Fruit fly (Drosophila melanogaster) whole organism, embryonic: ENCODE results near the gene CG32568.

Source experiments
- Asciz ChIP-seq: fragments of 200-800 bp; sonication (Bioruptor generic); optimal IDR thresholded peaks from 2 replicates; lab custom pipeline; 2017; ENCODE audit warnings: missing biosample characterization, mild to moderate bottlenecking, missing genetic modification characterization, missing genetic modification reagents
- CG10267 ChIP-seq: fragments of 200-800 bp; sonication (Bioruptor generic); optimal IDR thresholded peaks from 2 replicates; lab custom pipeline; 2018; ENCODE audit warnings: missing biosample characterization, mild to moderate bottlenecking, missing genetic modification characterization, moderate library complexity
- CG13775 ChIP-seq: fragments of 200-800 bp; sonication (Bioruptor generic); optimal IDR thresholded peaks from 3 replicates; lab custom pipeline; 2017; ENCODE audit warnings: missing biosample characterization, mild to moderate bottlenecking, missing genetic modification characterization
- CG14667 ChIP-seq: fragments of 200-800 bp; sonication (Bioruptor generic); IDR thresholded peaks from 2 replicates; pipeline ENCODE4 v1.3.6; 2022; ENCODE audit warnings: missing biosample characterization, missing genetic modification characterization
- CG17568 ChIP-seq: fragments of 200-800 bp; sonication (Bioruptor generic); optimal IDR thresholded peaks from 2 replicates; lab custom pipeline; 2018; ENCODE audit warnings: missing biosample characterization, mild to moderate bottlenecking, missing genetic modification characterization, moderate library complexity
- CG17829 ChIP-seq: fragments of 200-800 bp; optimal IDR thresholded peaks from 2 replicates; lab custom pipeline; 2019; ENCODE audit warnings: missing biosample characterization, mild to moderate bottlenecking, missing genetic modification characterization, moderate library complexity
- CG18619 ChIP-seq: fragments of 200-800 bp; sonication (Bioruptor generic); optimal IDR thresholded peaks from 3 replicates; lab custom pipeline; 2017; ENCODE audit warnings: missing biosample characterization, mild to moderate bottlenecking, missing genetic modification characterization
- CG2120 ChIP-seq: fragments of 200-800 bp; sonication (Bioruptor generic); optimal IDR thresholded peaks from 3 replicates; lab custom pipeline; 2016; ENCODE audit warnings: missing biosample characterization, missing genetic modification characterization
- CG30020 ChIP-seq: fragments of 200-800 bp; optimal IDR thresholded peaks from 2 replicates; lab custom pipeline; 2019; ENCODE audit warnings: missing biosample characterization, mild to moderate bottlenecking, missing genetic modification characterization, moderate library complexity
- CG3847 ChIP-seq: fragments of 200-800 bp; sonication (Bioruptor generic); IDR thresholded peaks from 2 replicates; pipeline ENCODE4 v1.3.6; 2022; ENCODE audit warnings: missing biosample characterization, missing genetic modification characterization
- CG3995 ChIP-seq: fragments of 200-800 bp; sonication (Bioruptor generic); optimal IDR thresholded peaks from 3 replicates; lab custom pipeline; 2016; ENCODE audit warnings: missing biosample characterization, missing genetic modification characterization
- CG6683 ChIP-seq: fragments of 200-800 bp; sonication (Bioruptor generic); optimal IDR thresholded peaks from 2 replicates; lab custom pipeline; 2017; ENCODE audit warnings: missing biosample characterization, mild to moderate bottlenecking, missing genetic modification characterization, missing genetic modification reagents
- CG6813 ChIP-seq: fragments of 200-800 bp; sonication (Bioruptor generic); optimal IDR thresholded peaks from 2 replicates; lab custom pipeline; 2017; ENCODE audit warnings: missing biosample characterization, missing genetic modification characterization, mild to moderate bottlenecking, moderate library complexity, missing genetic modification reagents
- CG7928 ChIP-seq: fragments of 200-800 bp; sonication (Bioruptor generic); optimal IDR thresholded peaks from 2 replicates; lab custom pipeline; 2017; ENCODE audit warnings: missing biosample characterization, mild to moderate bottlenecking, missing genetic modification characterization
- CG8290 ChIP-seq, 3 experiments: fragments of 200-800 bp; sonication (Bioruptor generic); optimal IDR thresholded peaks; 2 replicates each; lab custom pipeline; 2016 to 2019; ENCODE audit warnings: missing biosample characterization in 3 of 3, missing genetic modification characterization in 3 of 3, mild to moderate bottlenecking in 2 of 3, moderate library complexity in 1 of 3
- CG8924 ChIP-seq: fragments of 200-800 bp; optimal IDR thresholded peaks from 3 replicates; lab custom pipeline; 2019; ENCODE audit warnings: missing biosample characterization, mild to moderate bottlenecking, missing genetic modification characterization, moderate library complexity
- CG9609 ChIP-seq: fragments of 200-800 bp; sonication (Bioruptor generic); optimal IDR thresholded peaks from 3 replicates; lab custom pipeline; 2016; ENCODE audit warnings: missing biosample characterization, missing genetic modification characterization
- CG9817 ChIP-seq: fragments of 200-800 bp; sonication (Bioruptor generic); optimal IDR thresholded peaks from 2 replicates; lab custom pipeline; 2018; ENCODE audit warnings: missing biosample characterization, mild to moderate bottlenecking, missing genetic modification characterization, moderate library complexity
- CG9932 ChIP-seq: fragments of 200-800 bp; sonication (Bioruptor generic); IDR thresholded peaks from 2 replicates; pipeline ENCODE4 v1.3.6; 2022; ENCODE audit warnings: missing biosample characterization, missing genetic modification characterization
- Doc2 ChIP-seq: fragments of 200-800 bp; sonication (Bioruptor generic); IDR thresholded peaks from 2 replicates; pipeline ENCODE4 v1.3.6; 2022; ENCODE audit warnings: missing biosample characterization, missing genetic modification characterization
- Elba2 ChIP-seq: fragments of 200-800 bp; sonication (Bioruptor generic); optimal IDR thresholded peaks from 3 replicates; lab custom pipeline; 2016; ENCODE audit warnings: missing biosample characterization, missing genetic modification characterization
- Fer3 ChIP-seq: fragments of 200-800 bp; sonication (Bioruptor generic); optimal IDR thresholded peaks from 2 replicates; lab custom pipeline; 2018; ENCODE audit warnings: missing biosample characterization, mild to moderate bottlenecking, missing genetic modification characterization, moderate library complexity
- Lhr ChIP-seq: fragments of 200-800 bp; sonication (Bioruptor generic); optimal IDR thresholded peaks from 3 replicates; lab custom pipeline; 2017; ENCODE audit warnings: mild to moderate bottlenecking, missing biosample characterization, missing genetic modification reagents, missing genetic modification characterization
- Med ChIP-seq: fragments of 200-800 bp; sonication (Bioruptor generic); peaks from one replicate; lab custom pipeline; 2016; ENCODE audit warnings: missing biosample characterization, missing genetic modification characterization, mild to moderate bottlenecking, inconsistent platforms, moderate library complexity
- Meics ChIP-seq: fragments of 200-800 bp; sonication (Bioruptor generic); optimal IDR thresholded peaks from 2 replicates; lab custom pipeline; 2017; ENCODE audit warnings: missing biosample characterization, mild to moderate bottlenecking, missing genetic modification characterization
- Pdp1 ChIP-seq, 2 experiments: fragments of 200-800 bp; sonication (Bioruptor generic); optimal IDR thresholded peaks; 3 replicates each; lab custom pipeline; 2016; ENCODE audit warnings: missing biosample characterization in 2 of 2, missing genetic modification characterization in 2 of 2, mild to moderate bottlenecking in 1 of 2, moderate library complexity in 1 of 2
- Rfx ChIP-seq: fragments of 200-800 bp; sonication (Bioruptor generic); IDR thresholded peaks from 2 replicates; pipeline ENCODE4 v1.3.6; 2022; ENCODE audit warnings: missing biosample characterization, missing genetic modification characterization
- Sry-δ ChIP-seq: fragments of 200-800 bp; sonication (Bioruptor generic); optimal IDR thresholded peaks from 2 replicates; lab custom pipeline; 2016; ENCODE audit warnings: missing biosample characterization, missing genetic modification characterization
- TFAM ChIP-seq: fragments of 200-800 bp; sonication (Bioruptor generic); optimal IDR thresholded peaks from 2 replicates; lab custom pipeline; 2017; ENCODE audit warnings: missing biosample characterization, missing genetic modification characterization, inconsistent platforms
- ac ChIP-seq: fragments of 200-800 bp; sonication (Bioruptor generic); optimal IDR thresholded peaks from 3 replicates; lab custom pipeline; 2017; ENCODE audit warnings: missing biosample characterization, mild to moderate bottlenecking, missing genetic modification characterization
- corto ChIP-seq: fragments of 200-800 bp; sonication (Bioruptor generic); optimal IDR thresholded peaks from 2 replicates; lab custom pipeline; 2016; ENCODE audit warnings: missing biosample characterization, mild to moderate bottlenecking, missing genetic modification characterization, moderate library complexity
- disco-r ChIP-seq: fragments of 200-800 bp; sonication (Bioruptor generic); optimal IDR thresholded peaks from 2 replicates; lab custom pipeline; 2016; ENCODE audit warnings: missing biosample characterization, missing genetic modification characterization
- dm ChIP-seq: fragments of 200-800 bp; sonication (Bioruptor generic); optimal IDR thresholded peaks from 3 replicates; lab custom pipeline; 2016; ENCODE audit warnings: missing biosample characterization, missing genetic modification characterization
- emc ChIP-seq: fragments of 200-800 bp; sonication (Bioruptor generic); optimal IDR thresholded peaks from 2 replicates; lab custom pipeline; 2016; ENCODE audit warnings: missing biosample characterization, missing genetic modification characterization
- exex ChIP-seq: fragments of 200-800 bp; sonication (Bioruptor generic); optimal IDR thresholded peaks from 4 replicates; lab custom pipeline; 2018; ENCODE audit warnings: missing biosample characterization, mild to moderate bottlenecking, missing genetic modification characterization, moderate library complexity
- gce ChIP-seq: fragments of 200-800 bp; sonication (Bioruptor generic); IDR thresholded peaks from 3 replicates; pipeline ENCODE4 v1.3.6; 2022; ENCODE audit warnings: missing biosample characterization, missing genetic modification characterization
- gem ChIP-seq: fragments of 200-800 bp; sonication (Bioruptor generic); optimal IDR thresholded peaks from 2 replicates; lab custom pipeline; 2019; ENCODE audit warnings: missing biosample characterization, mild to moderate bottlenecking, missing genetic modification characterization, moderate library complexity
- gfzf ChIP-seq: fragments of 200-800 bp; sonication (Bioruptor generic); optimal IDR thresholded peaks from 2 replicates; lab custom pipeline; 2016; ENCODE audit warnings: missing biosample characterization, mild to moderate bottlenecking, missing genetic modification characterization, moderate library complexity
- gsb-n ChIP-seq: fragments of 200-800 bp; sonication (Bioruptor generic); optimal IDR thresholded peaks from 3 replicates; lab custom pipeline; 2018; ENCODE audit warnings: missing biosample characterization, mild to moderate bottlenecking, missing genetic modification characterization
- jumu ChIP-seq: fragments of 200-800 bp; sonication (Bioruptor generic); optimal IDR thresholded peaks from 3 replicates; lab custom pipeline; 2016; ENCODE audit warnings: missing biosample characterization, missing genetic modification characterization
- lab ChIP-seq: fragments of 200-800 bp; sonication (Bioruptor generic); optimal IDR thresholded peaks from 3 replicates; lab custom pipeline; 2017; ENCODE audit warnings: missing biosample characterization, missing genetic modification characterization, mild to moderate bottlenecking, moderate library complexity, missing genetic modification reagents
- lbe ChIP-seq: fragments of 200-800 bp; sonication (Bioruptor generic); optimal IDR thresholded peaks from 2 replicates; lab custom pipeline; 2016; ENCODE audit warnings: missing biosample characterization, mild to moderate bottlenecking, missing genetic modification characterization
- odd ChIP-seq: fragments of 200-800 bp; sonication (Bioruptor generic); optimal IDR thresholded peaks from 2 replicates; lab custom pipeline; 2017; ENCODE audit warnings: missing biosample characterization, mild to moderate bottlenecking, missing genetic modification characterization
- pan ChIP-seq, 4 experiments: fragments of >200 bp in 3 of 4; fragments of 200-800 bp in 1 of 4; sonication (Bioruptor generic) in 1 of 4; optimal IDR thresholded peaks in 3 of 4; IDR thresholded peaks in 1 of 4; 2 replicates each; pipeline versions ENCODE4 v1.3.6 to Lab custom; 2017 to 2022; ENCODE audit warnings: missing biosample characterization in 2 of 4, missing genetic modification characterization in 2 of 4, mixed read lengths in 1 of 4
- sens ChIP-seq: fragments of 200-800 bp; sonication (Bioruptor generic); peaks from one replicate; lab custom pipeline; 2016; ENCODE audit warnings: missing biosample characterization, missing genetic modification characterization
- sens-2 ChIP-seq: fragments of 200-800 bp; sonication (Bioruptor generic); IDR thresholded peaks from 2 replicates; pipeline ENCODE4 v1.3.6; 2022; ENCODE audit warnings: missing biosample characterization, missing genetic modification characterization
- stwl ChIP-seq: fragments of 200-800 bp; sonication (Bioruptor generic); optimal IDR thresholded peaks from 3 replicates; lab custom pipeline; 2018; ENCODE audit warnings: missing biosample characterization, mild to moderate bottlenecking, missing genetic modification characterization, moderate library complexity
- ttk ChIP-seq: fragments of 200-800 bp; sonication (Bioruptor generic); IDR thresholded peaks from 2 replicates; pipeline ENCODE4 v2.1.2; 2022; ENCODE audit warnings: missing biosample characterization, missing genetic modification characterization
- vvl ChIP-seq: fragments of 200-800 bp; sonication (Bioruptor generic); IDR thresholded peaks from 2 replicates; pipeline ENCODE4 v1.3.6; 2022; ENCODE audit warnings: missing biosample characterization, missing genetic modification characterization

CG32568 gene

dm6 chrX:16786860-16787415 lies 46.2 kb downstream of the CG32568 start, which contains the start of the genes CG9609 and Sap30 (continued):
- TF ChIP-seq CG13775 (GFP tag; lab: Kevin White, UChicago) (no peak), ac (no peak), Rfx (GFP tag; lab: Robert Waterston, UW) (peak; percentile 13; the same call in 1 of the 2 replicates), CG6813 (GFP tag; lab: Kevin White, UChicago) (no peak), sens (GFP tag; lab: Kevin White, UChicago) (peak; percentile 83), CG17829 (tag; lab: Kevin White, UChicago) (peak; percentile 2), CG2120 (GFP tag; lab: Kevin White, UChicago) (peak; percentile 27), Sry-δ (GFP tag; lab: Kevin White, UChicago) (peak; percentile 55), Elba2 (GFP tag; lab: Kevin White, UChicago) (no peak), CG9609 (GFP tag; lab: Kevin White, UChicago) (peak; percentile 30), Meics (no peak), odd (GFP tag; lab: Kevin White, UChicago) (no peak), Doc2 (no peak), TFAM (GFP tag; lab: Kevin White, UChicago) (no peak), stwl (tag; lab: Kevin White, UChicago) (peak; percentile 89), CG3847 (GFP tag; lab: Robert Waterston, UW) (peak; percentile 18; the same call in 1 of the 2 replicates), CG18619 (no peak), emc (GFP tag; lab: Kevin White, UChicago) (no peak), Pdp1 (GFP tag; optimal IDR thresholded peaks at IDR 0.05; lab: Kevin White, UChicago) (peak in 1 of 2 experiments; percentile 14), gfzf (GFP tag; lab: Kevin White, UChicago) (peak; percentile 71), CG8924 (tag; lab: Kevin White, UChicago) (no peak), CG6683 (GFP tag; lab: Kevin White, UChicago) (no peak), CG7928 (GFP tag; lab: Kevin White, UChicago) (peak; percentile 90), CG17568 (GFP tag; lab: Kevin White, UChicago) (no peak), lbe (GFP tag; lab: Kevin White, UChicago) (no peak), vvl (GFP tag; lab: Robert Waterston, UW) (0 out of 2 replicates have a peak, but pooled peaks have one; percentile 30), CG9932 (GFP tag; lab: Robert Waterston, UW) (peak; percentile 26; the same call in 1 of the 2 replicates), CG3995 (GFP tag; lab: Kevin White, UChicago) (peak; percentile 72), lab (no peak), corto (GFP tag; lab: Kevin White, UChicago) (no peak), Asciz (GFP tag; lab: Kevin White, UChicago) (no peak), exex (tag; lab: Kevin White, UChicago) (no peak), CG9817 (tag; lab: Kevin White, UChicago) (no peak), Fer3 (no peak), gem (tag; lab: Kevin White, UChicago) (no peak), Lhr (GFP tag; lab: Kevin White, UChicago) (no peak), CG10267 (tag; lab: Kevin White, UChicago) (peak; percentile 9), CG30020 (tag; lab: Kevin White, UChicago) (peak; percentile 20), gsb-n (tag; lab: Kevin White, UChicago) (no peak), CG14667 (GFP tag; lab: Robert Waterston, UW) (no peak), pan (optimal IDR thresholded peaks at IDR 0.05; lab: Kevin White, UChicago) (no peak), pan (GFP tag; optimal IDR thresholded peaks at IDR 0.05 in 1 of 2, IDR thresholded peaks at IDR 0.05 in 1 of 2) (peak in 1 of 2 experiments; percentile 22), disco-r (GFP tag; lab: Kevin White, UChicago) (no peak), CG8290 (GFP tag; optimal IDR thresholded peaks at IDR 0.05; lab: Kevin White, UChicago) (no peak), CG8290 (tag; optimal IDR thresholded peaks at IDR 0.05; lab: Kevin White, UChicago) (no peak), jumu (GFP tag; lab: Kevin White, UChicago) (no peak), gce (GFP tag; lab: Robert Waterston, UW) (0 out of 3 replicates have a peak, but pooled peaks have one; percentile 15), ttk (GFP tag; lab: Robert Waterston, UW) (no peak), sens-2 (GFP tag; lab: Robert Waterston, UW) (no peak), dm (GFP tag; lab: Kevin White, UChicago) (no peak), Med (GFP tag; lab: Kevin White, UChicago) (peak; percentile 71)
